Fruit fly (Drosophila melanogaster) whole organism, embryonic: Measurements from ENCODE around the gene CG8564.
A peak's percentile ranks its signal among the peaks of the same experiment; 100 is the strongest.

Experiments used
- B-H1 ChIP-seq: fragments of 200-800 bp; sonication (Bioruptor generic); IDR thresholded peaks from 3 replicates; pipeline ENCODE4 v1.3.6; 2022; ENCODE audit warnings: missing biosample characterization, missing genetic modification characterization
- CG10209 ChIP-seq: fragments of 200-800 bp; sonication (Bioruptor generic); optimal IDR thresholded peaks from 3 replicates; lab custom pipeline; 2017; ENCODE audit warnings: missing biosample characterization, mild to moderate bottlenecking, missing genetic modification characterization, missing genetic modification reagents
- CG12104 ChIP-seq: fragments of 200-800 bp; sonication (Bioruptor generic); optimal IDR thresholded peaks from 3 replicates; lab custom pipeline; 2016; ENCODE audit warnings: missing biosample characterization, missing genetic modification characterization
- CG12769 ChIP-seq: fragments of 200-800 bp; sonication (Bioruptor generic); optimal IDR thresholded peaks from 2 replicates; lab custom pipeline; 2019; ENCODE audit warnings: missing biosample characterization, mild to moderate bottlenecking, missing genetic modification characterization, moderate library complexity
- CG16779 ChIP-seq: fragments of 200-800 bp; sonication (Bioruptor generic); IDR thresholded peaks from 2 replicates; pipeline ENCODE4 v1.3.6; 2022; ENCODE audit warnings: missing biosample characterization, missing genetic modification characterization
- CG17186 ChIP-seq: fragments of 200-800 bp; sonication (Bioruptor generic); optimal IDR thresholded peaks from 3 replicates; lab custom pipeline; 2017; ENCODE audit warnings: missing biosample characterization, missing genetic modification reagents, missing genetic modification characterization
- CG17568 ChIP-seq: fragments of 200-800 bp; sonication (Bioruptor generic); optimal IDR thresholded peaks from 2 replicates; lab custom pipeline; 2018; ENCODE audit warnings: missing biosample characterization, mild to moderate bottlenecking, missing genetic modification characterization, moderate library complexity
- CG17612 ChIP-seq: fragments of 200-800 bp; sonication (Bioruptor generic); IDR thresholded peaks from 2 replicates; pipeline ENCODE4 v1.3.6; 2022; ENCODE audit warnings: missing biosample characterization, missing genetic modification characterization
- CG17802 ChIP-seq: fragments of 200-800 bp; sonication (Bioruptor generic); optimal IDR thresholded peaks from 2 replicates; lab custom pipeline; 2018; ENCODE audit warnings: missing biosample characterization, mild to moderate bottlenecking, missing genetic modification characterization, moderate library complexity
- CG2116 ChIP-seq: fragments of 200-800 bp; sonication (Bioruptor generic); optimal IDR thresholded peaks from 3 replicates; lab custom pipeline; 2018; ENCODE audit warnings: missing biosample characterization, mild to moderate bottlenecking, missing genetic modification characterization
- CG30020 ChIP-seq: fragments of 200-800 bp; optimal IDR thresholded peaks from 2 replicates; lab custom pipeline; 2019; ENCODE audit warnings: missing biosample characterization, mild to moderate bottlenecking, missing genetic modification characterization, moderate library complexity
- CG34422 ChIP-seq: fragments of 200-800 bp; sonication (Bioruptor generic); IDR thresholded peaks from 3 replicates; pipeline ENCODE4 v1.3.6; 2022; ENCODE audit warnings: missing biosample characterization, missing genetic modification characterization
- CG4328 ChIP-seq: fragments of 200-800 bp; sonication (Bioruptor generic); optimal IDR thresholded peaks from 3 replicates; lab custom pipeline; 2017; ENCODE audit warnings: missing biosample characterization, missing genetic modification reagents, missing genetic modification characterization
- CG6683 ChIP-seq: fragments of 200-800 bp; sonication (Bioruptor generic); optimal IDR thresholded peaks from 2 replicates; lab custom pipeline; 2017; ENCODE audit warnings: missing biosample characterization, mild to moderate bottlenecking, missing genetic modification characterization, missing genetic modification reagents
- CG7839 ChIP-seq: fragments of 200-800 bp; sonication (Bioruptor generic); optimal IDR thresholded peaks from 3 replicates; lab custom pipeline; 2018; ENCODE audit warnings: missing biosample characterization, mild to moderate bottlenecking, missing genetic modification characterization, moderate library complexity
- CG8478 ChIP-seq: fragments of >200 bp; optimal IDR thresholded peaks from 2 replicates; lab custom pipeline; 2018
- CG9876 ChIP-seq: fragments of 200-800 bp; sonication (Bioruptor generic); optimal IDR thresholded peaks from 2 replicates; lab custom pipeline; 2016; ENCODE audit warnings: missing biosample characterization, missing genetic modification characterization
- CoRest ChIP-seq: fragments of 200-800 bp; sonication (Bioruptor generic); optimal IDR thresholded peaks from 3 replicates; lab custom pipeline; 2018; ENCODE audit warnings: missing biosample characterization, mild to moderate bottlenecking, missing genetic modification characterization, moderate library complexity
- Dll ChIP-seq: fragments of 200-800 bp; sonication (Bioruptor generic); IDR thresholded peaks from 4 replicates; pipeline ENCODE4 v1.3.6; 2022; ENCODE audit warnings: missing biosample characterization, missing genetic modification characterization; ENCODE audit not compliant: partially characterized antibody
- Doc2 ChIP-seq: fragments of 200-800 bp; sonication (Bioruptor generic); IDR thresholded peaks from 2 replicates; pipeline ENCODE4 v1.3.6; 2022; ENCODE audit warnings: missing biosample characterization, missing genetic modification characterization
- HLHmδ ChIP-seq: fragments of 200-800 bp; sonication (Bioruptor generic); optimal IDR thresholded peaks from 2 replicates; lab custom pipeline; 2018; ENCODE audit warnings: missing biosample characterization, mild to moderate bottlenecking, missing genetic modification characterization, moderate library complexity
- Hsf ChIP-seq: fragments of 200-800 bp; sonication (Bioruptor generic); optimal IDR thresholded peaks from 3 replicates; lab custom pipeline; 2016; ENCODE audit warnings: missing biosample characterization, missing genetic modification characterization
- MBD-R2 ChIP-seq: fragments of 200-800 bp; sonication (Bioruptor generic); IDR thresholded peaks from 2 replicates; pipeline ENCODE4 v1.3.6; 2022; ENCODE audit warnings: missing biosample characterization, missing genetic modification characterization
- MESR4 ChIP-seq: fragments of 200-800 bp; sonication (Bioruptor generic); optimal IDR thresholded peaks from 2 replicates; lab custom pipeline; 2018; ENCODE audit warnings: missing biosample characterization, mild to moderate bottlenecking, missing genetic modification characterization, moderate library complexity
- Meics ChIP-seq: fragments of 200-800 bp; sonication (Bioruptor generic); optimal IDR thresholded peaks from 2 replicates; lab custom pipeline; 2017; ENCODE audit warnings: missing biosample characterization, mild to moderate bottlenecking, missing genetic modification characterization
- NC2β ChIP-seq: fragments of 200-800 bp; sonication (Bioruptor generic); optimal IDR thresholded peaks from 2 replicates; lab custom pipeline; 2016; ENCODE audit warnings: missing biosample characterization, missing genetic modification characterization
- Nf-YB ChIP-seq: fragments of 200-800 bp; sonication (Bioruptor generic); optimal IDR thresholded peaks from 3 replicates; lab custom pipeline; 2019; ENCODE audit warnings: missing biosample characterization, mild to moderate bottlenecking, missing genetic modification characterization, moderate library complexity
- Ptx1 ChIP-seq: fragments of 200-800 bp; sonication (Bioruptor generic); IDR thresholded peaks from 2 replicates; pipeline ENCODE4 v1.3.6; 2022; ENCODE audit warnings: missing biosample characterization, missing genetic modification characterization
- Sry-β ChIP-seq: fragments of 200-800 bp; sonication (Bioruptor generic); optimal IDR thresholded peaks from 2 replicates; lab custom pipeline; 2018; ENCODE audit warnings: missing biosample characterization, mild to moderate bottlenecking, missing genetic modification characterization, moderate library complexity
- Xbp1 ChIP-seq: fragments of 200-800 bp; sonication (Bioruptor generic); optimal IDR thresholded peaks from 3 replicates; lab custom pipeline; 2016; ENCODE audit warnings: missing biosample characterization, mild to moderate bottlenecking, missing genetic modification characterization
- al ChIP-seq: fragments of 200-800 bp; sonication (Bioruptor generic); IDR thresholded peaks from 2 replicates; pipeline ENCODE4 v1.3.6; 2022; ENCODE audit warnings: missing biosample characterization, missing genetic modification characterization
- bbx ChIP-seq: fragments of 200-800 bp; sonication (Bioruptor generic); IDR thresholded peaks from 2 replicates; pipeline ENCODE4 v1.3.6; 2022; ENCODE audit warnings: missing biosample characterization, missing genetic modification characterization; ENCODE audit not compliant: partially characterized antibody
- bigmax ChIP-seq: fragments of 200-800 bp; sonication (Bioruptor generic); optimal IDR thresholded peaks from 2 replicates; lab custom pipeline; 2018; ENCODE audit warnings: missing biosample characterization, mild to moderate bottlenecking, missing genetic modification characterization
- cato ChIP-seq: fragments of 200-800 bp; sonication (Bioruptor generic); optimal IDR thresholded peaks from 2 replicates; lab custom pipeline; 2016; ENCODE audit warnings: missing biosample characterization, missing genetic modification characterization, borderline replicate concordance
- dmrt11E ChIP-seq: fragments of 200-800 bp; sonication (Bioruptor generic); optimal IDR thresholded peaks from 3 replicates; lab custom pipeline; 2018; ENCODE audit warnings: missing biosample characterization, mild to moderate bottlenecking, missing genetic modification characterization, moderate library complexity
- dmrt99B ChIP-seq: fragments of 200-800 bp; sonication (Bioruptor generic); optimal IDR thresholded peaks from 2 replicates; lab custom pipeline; 2018; ENCODE audit warnings: missing biosample characterization, mild to moderate bottlenecking, missing genetic modification characterization, moderate library complexity
- dpn ChIP-seq, 2 experiments: fragments of 200-800 bp; sonication (Bioruptor generic); optimal IDR thresholded peaks; 3 replicates each; lab custom pipeline; 2016; ENCODE audit warnings: missing biosample characterization in 2 of 2, missing genetic modification characterization in 2 of 2
- klu ChIP-seq: fragments of 200-800 bp; sonication (Bioruptor generic); IDR thresholded peaks from 2 replicates; pipeline ENCODE4 v1.3.6; 2022; ENCODE audit warnings: missing biosample characterization, missing genetic modification characterization
- kni ChIP-seq: fragments of 200-800 bp; sonication (Bioruptor generic); optimal IDR thresholded peaks from 3 replicates; lab custom pipeline; 2017; ENCODE audit warnings: mild to moderate bottlenecking, missing biosample characterization, missing genetic modification reagents, missing genetic modification characterization
- lbe ChIP-seq: fragments of 200-800 bp; sonication (Bioruptor generic); optimal IDR thresholded peaks from 2 replicates; lab custom pipeline; 2016; ENCODE audit warnings: missing biosample characterization, mild to moderate bottlenecking, missing genetic modification characterization
- mam ChIP-seq: fragments of 200-800 bp; sonication (Bioruptor generic); optimal IDR thresholded peaks from 3 replicates; lab custom pipeline; 2016; ENCODE audit warnings: missing biosample characterization, missing genetic modification characterization
- p53 ChIP-seq: fragments of 200-800 bp; sonication (Bioruptor generic); optimal IDR thresholded peaks from 2 replicates; lab custom pipeline; 2016; ENCODE audit warnings: missing biosample characterization, missing genetic modification characterization
- row ChIP-seq: fragments of 200-800 bp; sonication (Bioruptor generic); IDR thresholded peaks from 3 replicates; pipeline ENCODE4 v1.3.6; 2022; ENCODE audit warnings: missing biosample characterization, missing genetic modification characterization
- schlank ChIP-seq: fragments of 200-800 bp; sonication (Bioruptor generic); optimal IDR thresholded peaks from 2 replicates; lab custom pipeline; 2018; ENCODE audit warnings: missing biosample characterization, mild to moderate bottlenecking, missing genetic modification characterization
- sna ChIP-seq: fragments of 200-800 bp; sonication (Bioruptor generic); IDR thresholded peaks from 2 replicates; pipeline ENCODE4 v1.3.6; 2022; ENCODE audit warnings: missing biosample characterization, missing genetic modification characterization; ENCODE audit not compliant: partially characterized antibody
- sr ChIP-seq: fragments of 200-800 bp; sonication (Bioruptor generic); IDR thresholded peaks from 3 replicates; pipeline ENCODE4 v1.3.6; 2022; ENCODE audit warnings: missing biosample characterization, missing genetic modification characterization
- tap ChIP-seq: fragments of 200-800 bp; optimal IDR thresholded peaks from 3 replicates; lab custom pipeline; 2019; ENCODE audit warnings: missing biosample characterization, mild to moderate bottlenecking, missing genetic modification characterization, moderate library complexity
- trh ChIP-seq: fragments of 200-800 bp; sonication (Bioruptor generic); optimal IDR thresholded peaks from 2 replicates; lab custom pipeline; 2016; ENCODE audit warnings: missing biosample characterization, missing genetic modification characterization
- wek ChIP-seq: fragments of 200-800 bp; sonication (Bioruptor generic); optimal IDR thresholded peaks from 3 replicates; lab custom pipeline; 2018; ENCODE audit warnings: missing biosample characterization, mild to moderate bottlenecking, missing genetic modification characterization, moderate library complexity

Gene CG8564

dm6 chr3L:7356386-7357117, 31.2 kb downstream of the CG8564 start, which contains the start of gene CTCF (continued):
- TF ChIP-seq CG17802 (tag; lab: Kevin White, UChicago) (no peak), Hsf (GFP tag; lab: Kevin White, UChicago) (peak; percentile 62), al (GFP tag; lab: Robert Waterston, UW) (no peak), CG17568 (GFP tag; lab: Kevin White, UChicago) (no peak), schlank (tag; lab: Kevin White, UChicago) (no peak), CG8478 (lab: Kevin White, UChicago) (no peak), dmrt11E (tag; lab: Kevin White, UChicago) (peak; percentile 32), NC2β (GFP tag; lab: Kevin White, UChicago) (peak; percentile 38), MBD-R2 (GFP tag; lab: Robert Waterston, UW) (peak; percentile 80), sr (GFP tag; lab: Robert Waterston, UW) (no peak), CoRest (peak; percentile 61), Ptx1 (peak; percentile 50), CG6683 (GFP tag; lab: Kevin White, UChicago) (no peak), bbx (GFP tag; lab: Robert Waterston, UW) (peak; percentile 91), mam (GFP tag; lab: Kevin White, UChicago) (peak; percentile 23), B-H1 (GFP tag; lab: Robert Waterston, UW) (no peak), trh (GFP tag; lab: Kevin White, UChicago) (no peak), cato (GFP tag; lab: Kevin White, UChicago) (no peak), CG12104 (GFP tag; lab: Kevin White, UChicago) (no peak), Dll (GFP tag; lab: Robert Waterston, UW) (peak; percentile 83), CG7839 (tag; lab: Kevin White, UChicago) (peak; percentile 53), row (GFP tag; lab: Robert Waterston, UW) (peak; percentile 56; the same call in 2 of the 3 replicates), dmrt99B (tag; lab: Kevin White, UChicago) (peak; percentile 16), CG9876 (GFP tag; lab: Kevin White, UChicago) (peak; percentile 36), Sry-β (peak; percentile 30), CG17612 (GFP tag; lab: Robert Waterston, UW) (no peak), HLHmδ (GFP tag; lab: Kevin White, UChicago) (no peak), sna (GFP tag; lab: Robert Waterston, UW) (peak; percentile 77), CG10209 (peak; percentile 33), Xbp1 (peak; percentile 57), CG2116 (GFP tag; lab: Kevin White, UChicago) (peak; percentile 73), Nf-YB (GFP tag; lab: Kevin White, UChicago) (no peak), wek (GFP tag; lab: Kevin White, UChicago) (no peak), MESR4 (peak; percentile 76), CG16779 (no peak), dpn (GFP tag; optimal IDR thresholded peaks at IDR 0.05; lab: Kevin White, UChicago) (peak; percentile 53 to 59), klu (GFP tag; lab: Robert Waterston, UW) (no peak), CG12769 (tag; lab: Kevin White, UChicago) (no peak), CG17186 (peak; percentile 61), Doc2 (GFP tag; lab: Robert Waterston, UW) (no peak), Meics (GFP tag; lab: Kevin White, UChicago) (peak; percentile 77), CG30020 (peak; percentile 22), bigmax (GFP tag; lab: Kevin White, UChicago) (no peak), CG34422 (GFP tag; lab: Robert Waterston, UW) (peak; percentile 63), CG4328 (no peak), kni (GFP tag; lab: Kevin White, UChicago) (peak; percentile 31), tap (tag; lab: Kevin White, UChicago) (peak; percentile 12), p53 (no peak), lbe (GFP tag; lab: Kevin White, UChicago) (peak; percentile 38)
